Fruit fly (Drosophila melanogaster): ENCODE data around the gene CG11570.
A peak's percentile ranks its signal among the peaks of the same experiment; 100 is the strongest.

The CG11570 gene

DNA sequence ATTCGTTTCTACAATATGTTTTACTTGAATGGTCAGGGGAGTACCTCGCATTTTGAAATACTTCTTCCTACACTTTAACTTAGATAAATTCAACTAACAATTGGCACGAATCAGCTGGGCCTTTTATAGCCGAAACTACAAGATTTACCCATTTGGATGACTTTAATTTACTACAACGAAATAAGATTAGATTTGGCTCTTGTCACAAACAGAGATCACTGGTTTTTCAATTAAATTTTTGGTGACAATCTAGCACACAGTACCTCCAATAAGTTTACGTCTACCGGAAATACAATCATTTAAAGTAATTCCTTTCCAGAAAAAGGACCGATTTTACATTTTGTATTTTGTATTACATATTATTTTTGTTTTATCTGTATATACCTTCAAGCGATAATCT is 12.8 kb downstream of the CG11570 start, which contains the start of gene CG5883:
CG5883 (minus strand) TSS at position 101 of the 400 bp plus-strand sequence.
- no peak for TF ChIP-seq CG32006 (GFP tag; optimal IDR thresholded peaks at IDR 0.05)
- no peak for TF ChIP-seq CG11902 (GFP tag; optimal IDR thresholded peaks at IDR 0.05)
- no peak for TF ChIP-seq dac (GFP tag; optimal IDR thresholded peaks at IDR 0.05)
- no peak for TF ChIP-seq Gug (GFP tag; IDR thresholded peaks at IDR 0.05)
- no peak for TF ChIP-seq achi (GFP tag; optimal IDR thresholded peaks at IDR 0.05)

DNA sequence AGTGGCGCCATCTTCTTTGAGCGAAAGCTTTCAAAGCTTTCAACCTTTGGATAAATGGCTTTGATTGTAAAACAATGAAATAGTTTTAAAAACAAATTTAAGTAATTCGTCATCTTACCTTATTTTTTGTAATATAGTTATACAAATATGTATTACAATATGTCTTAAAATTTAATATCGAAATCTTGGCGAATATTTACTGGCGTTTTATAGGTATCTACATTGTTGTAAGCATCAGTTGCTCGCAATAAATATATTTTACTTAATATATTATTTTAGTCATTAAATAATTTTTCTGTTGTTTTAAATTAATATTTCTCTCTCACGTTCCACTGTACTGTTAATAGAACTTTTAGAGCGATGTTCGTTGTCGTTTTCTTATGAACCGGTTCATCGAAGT is 16.0 kb downstream of the CG11570 start, which contains the start of gene Rpt4R:
Rpt4R (plus strand) TSS at position 301 of the 400 bp plus-strand sequence.
- TF ChIP-seq salr (GFP tag; optimal IDR thresholded peaks at IDR 0.05), result no peak
- TF ChIP-seq pdm3 (GFP tag; optimal IDR thresholded peaks at IDR 0.05), result no peak
- TF ChIP-seq Eip78C (GFP tag), result no peak
- TF ChIP-seq ss (GFP tag; optimal IDR thresholded peaks at IDR 0.05), result no peak
- TF ChIP-seq CG4318 (GFP tag; optimal IDR thresholded peaks at IDR 0.05), result no peak
- no peak for TF ChIP-seq vri (GFP tag; optimal IDR thresholded peaks at IDR 0.05)
- no peak for TF ChIP-seq Smox (GFP tag; optimal IDR thresholded peaks at IDR 0.05)
- no peak for TF ChIP-seq CG8632 (GFP tag; optimal IDR thresholded peaks at IDR 0.05)
- no peak for TF ChIP-seq Sox14 (GFP tag; optimal IDR thresholded peaks at IDR 0.05)

DNA sequence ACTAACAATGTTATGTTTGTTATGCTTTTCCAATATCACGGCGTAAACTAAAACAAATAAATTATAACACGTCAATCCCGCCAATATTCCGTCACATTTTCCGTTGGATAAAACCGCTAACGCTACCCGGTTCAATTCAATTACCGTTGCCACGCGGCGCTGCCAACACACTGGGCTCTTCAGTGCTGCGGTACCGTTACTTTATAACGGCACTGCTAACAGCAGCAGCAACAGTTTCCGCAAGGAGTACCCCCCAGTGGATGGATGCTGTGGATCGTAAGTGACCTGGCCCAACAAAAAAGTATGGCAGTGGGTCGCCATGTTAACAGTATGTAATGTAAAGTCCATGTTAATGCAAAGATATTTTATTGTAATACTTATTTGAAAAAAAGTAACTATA is 18.9 kb downstream of the CG11570 start, which contains the start of gene CG44837:
CG44837 (minus strand) TSS at position 157 of the 400 bp plus-strand sequence.
- TF ChIP-seq OdsH (GFP tag; optimal IDR thresholded peaks at IDR 0.05), result no peak
- TF ChIP-seq Sox14 (GFP tag; optimal IDR thresholded peaks at IDR 0.05), result no peak
- TF ChIP-seq CG6276 (GFP tag; optimal IDR thresholded peaks at IDR 0.05), result no peak
- no peak for TF ChIP-seq Ets21C (GFP tag; optimal IDR thresholded peaks at IDR 0.05)
- TF ChIP-seq dsx (GFP tag; optimal IDR thresholded peaks at IDR 0.05; ENCODE audit: poor library complexity, severe bottlenecking), result no peak
- TF ChIP-seq Sox102F (GFP tag; optimal IDR thresholded peaks at IDR 0.05), result no peak
- no peak for TF ChIP-seq CG34406 (GFP tag; optimal IDR thresholded peaks at IDR 0.05)
- TF ChIP-seq Eip78C (GFP tag), result no peak

DNA sequence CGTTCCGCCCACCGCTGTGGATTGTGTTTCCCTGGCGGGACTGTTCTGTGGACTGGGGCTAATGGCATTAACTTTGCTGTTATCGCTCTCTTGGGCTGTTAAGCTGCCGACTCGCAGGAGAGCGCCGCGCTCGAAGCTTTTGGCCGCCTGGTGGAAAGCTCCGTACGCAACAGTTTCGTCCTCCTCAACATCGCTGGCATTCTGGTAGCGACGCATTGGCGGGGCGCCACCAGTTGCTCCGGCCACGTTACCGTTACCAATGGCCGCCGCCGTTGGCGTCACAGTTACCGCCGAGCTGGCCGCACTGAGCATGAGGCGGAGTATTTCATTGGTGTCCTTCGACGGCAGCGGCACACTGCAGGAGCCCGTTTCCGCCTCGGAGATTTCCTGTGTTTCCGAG is 20.3 kb downstream of the CG11570 start:
- TF ChIP-seq Ets21C (GFP tag; optimal IDR thresholded peaks at IDR 0.05) (no peak), CG1621 (tag; optimal IDR thresholded peaks at IDR 0.05) (no peak), Eip93F (GFP tag; optimal IDR thresholded peaks at IDR 0.05) (no peak), Eip78C (GFP tag) (no peak), CG6276 (GFP tag; optimal IDR thresholded peaks at IDR 0.05) (no peak), CG6792 (GFP tag; optimal IDR thresholded peaks at IDR 0.05) (no peak), topi (GFP tag; optimal IDR thresholded peaks at IDR 0.05) (no peak), fd59A (GFP tag; optimal IDR thresholded peaks at IDR 0.05) (no peak), CG6163 (GFP tag; IDR thresholded peaks at IDR 0.05) (no peak), dac (GFP tag; optimal IDR thresholded peaks at IDR 0.05) (no peak), Sox15 (GFP tag; optimal IDR thresholded peaks at IDR 0.05) (no peak), Hr39 (GFP tag; optimal IDR thresholded peaks at IDR 0.05) (no peak), salr (GFP tag; optimal IDR thresholded peaks at IDR 0.05) (no peak), CG6854 (GFP tag; optimal IDR thresholded peaks at IDR 0.05) (no peak), CG8632 (GFP tag; optimal IDR thresholded peaks at IDR 0.05) (no peak), CG10669 (GFP tag; optimal IDR thresholded peaks at IDR 0.05) (no peak)

DNA sequence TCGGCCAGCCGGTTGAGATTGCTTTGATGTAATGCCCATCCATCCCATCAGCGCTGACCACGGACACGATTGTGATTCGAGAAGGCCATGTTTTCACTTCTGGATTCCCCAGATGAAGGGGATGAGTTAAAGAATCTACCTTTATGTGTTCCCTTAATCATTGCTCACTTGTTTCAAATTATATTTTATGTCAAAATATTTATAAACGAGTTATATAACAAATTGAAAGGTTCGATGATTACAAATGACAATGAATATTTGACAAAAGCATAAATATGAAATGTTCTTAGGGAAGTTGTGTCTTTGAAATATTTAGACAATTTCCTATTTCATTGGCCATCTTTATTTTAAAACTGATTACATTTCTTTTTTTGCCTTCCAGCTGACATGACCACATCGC is 25.9 kb downstream of the CG11570 start:
- TF ChIP-seq svp (GFP tag), result peak; percentile 50
- TF ChIP-seq CG8119 (GFP tag; IDR thresholded peaks at IDR 0.05), result no peak

DNA sequence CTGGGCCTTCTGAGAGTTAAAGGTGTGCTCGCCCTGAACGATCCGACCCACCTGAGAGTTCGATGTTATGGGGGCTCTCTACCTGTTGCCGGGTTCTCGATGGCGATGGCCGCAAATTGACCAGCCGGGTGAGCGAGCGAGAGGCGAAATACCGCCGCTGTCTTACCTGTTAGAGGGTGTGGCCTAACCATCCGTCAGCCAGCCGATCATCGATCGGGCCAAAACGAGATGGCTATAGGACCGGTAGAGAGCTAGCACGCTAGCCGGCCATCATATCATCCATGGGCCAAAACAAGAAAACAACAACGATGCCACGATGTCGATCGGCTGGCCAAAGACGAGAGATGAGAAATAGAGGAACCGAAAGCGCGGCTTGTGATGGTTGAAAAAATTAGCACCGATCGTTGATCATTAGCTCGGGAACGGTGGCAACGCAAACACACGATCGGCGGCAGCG is 30.3 kb downstream of the CG11570 start, which contains the start of gene byn:
byn (plus strand) TSS at position 407 of the 457 bp plus-strand sequence.
- peak in 1 of 2 experiments; percentile 42 for TF ChIP-seq ss (GFP tag; optimal IDR thresholded peaks at IDR 0.05)
- 0 out of 3 replicates have a peak, but pooled peaks have one; percentile 11 for TF ChIP-seq eg (GFP tag; IDR thresholded peaks at IDR 0.05)
- no peak for TF ChIP-seq CG6808 (GFP tag; optimal IDR thresholded peaks at IDR 0.05)
